Worm (Caenorhabditis elegans) whole organism, L3 larva: ENCODE results near the gene rpi-2.

Experiments
- ama-1 ChIP-seq: fragments of 150-350 bp; optimal IDR thresholded peaks from 2 replicates; lab custom pipeline; 2018
- ceh-28 ChIP-seq: fragments of 150-350 bp; optimal IDR thresholded peaks from 2 replicates; lab custom pipeline; 2014; ENCODE audit warnings: missing biosample characterization, missing genetic modification reagents, missing genetic modification characterization
- fkh-10 ChIP-seq: sonication (generic microtip); optimal IDR thresholded peaks from 2 replicates; lab custom pipeline; 2017; ENCODE audit warnings: missing biosample characterization, missing genetic modification reagents, missing genetic modification characterization
- nhr-23 ChIP-seq: fragments of 150-350 bp; optimal IDR thresholded peaks from 2 replicates; lab custom pipeline; 2014; ENCODE audit warnings: missing biosample characterization, missing genetic modification reagents, missing genetic modification characterization
- nhr-237 ChIP-seq: fragments of 150-350 bp; optimal IDR thresholded peaks from 2 replicates; lab custom pipeline; 2014; ENCODE audit warnings: missing biosample characterization, missing genetic modification characterization
- nhr-28 ChIP-seq: fragments of 150-350 bp; optimal IDR thresholded peaks from 2 replicates; lab custom pipeline; 2014; ENCODE audit warnings: missing biosample characterization, missing genetic modification characterization
- pha-4 ChIP-seq: fragments of 150-350 bp; optimal IDR thresholded peaks from 2 replicates; lab custom pipeline; 2014; ENCODE audit warnings: missing biosample characterization, missing genetic modification reagents, missing genetic modification characterization
- unc-62 ChIP-seq: fragments of 150-350 bp; sonication (generic microtip); optimal IDR thresholded peaks from 4 replicates; lab custom pipeline; 2014; ENCODE audit warnings: missing biosample characterization, missing genetic modification reagents, missing genetic modification characterization
- ztf-11 ChIP-seq: fragments of 150-350 bp; optimal IDR thresholded peaks from 2 replicates; lab custom pipeline; 2014; ENCODE audit warnings: missing biosample characterization, missing genetic modification characterization

DNA sequence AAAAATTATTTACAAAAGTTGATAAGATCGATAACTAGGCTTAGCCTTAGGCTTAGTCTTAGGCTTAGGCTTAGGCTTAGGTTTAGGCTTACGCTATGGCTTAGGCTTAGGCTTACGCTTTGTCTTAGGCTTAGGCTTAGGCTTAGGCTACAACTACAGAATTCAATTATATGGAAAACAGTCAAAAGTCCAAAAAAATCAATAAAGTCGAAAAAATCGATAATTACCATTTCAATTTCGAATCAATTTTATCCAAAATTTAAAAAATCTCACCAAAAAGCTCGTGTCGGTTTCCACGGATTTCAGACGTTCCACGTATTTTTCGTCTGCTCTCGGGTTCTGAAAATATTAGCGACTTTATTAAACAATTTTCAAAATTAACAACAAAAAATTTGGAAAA lies 34.1 kb upstream of the rpi-2 start:
- TF ChIP-seq nhr-237 (tag; lab: Kevin White, UChicago) (no peak), ceh-28 (tag; lab: Kevin White, UChicago) (peak; percentile 59), ztf-11 (no peak), unc-62 (GFP tag; lab: Kevin White, UChicago) (no peak), nhr-23 (tag; lab: Kevin White, UChicago) (no peak), ama-1 (lab: Kevin White, UChicago) (no peak), nhr-28 (no peak), pha-4 (no peak), fkh-10 (GFP tag; lab: Kevin White, UChicago) (no peak)
